Worm (Caenorhabditis elegans) whole organism, L4 larva: Measurements from ENCODE around the gene hsp-16.2.
A peak's percentile ranks its signal among the peaks of the same experiment; 100 is the strongest.
"Not testable (repeated sequence)": the region's sequence is repeated elsewhere in the genome, so short reads cannot be mapped to it uniquely, and the experiment has no call there.

Experiments
- F37D6.2 ChIP-seq: sonication (generic microtip); optimal IDR thresholded peaks from 2 replicates; lab custom pipeline; 2016; ENCODE audit warnings: mild to moderate bottlenecking, missing genetic modification characterization, missing compliant biosample characterization
- F44E2.7 ChIP-seq: fragments of 200-800 bp; sonication (Bioruptor generic); IDR thresholded peaks from 2 replicates; pipeline ENCODE4 v2.1.2; 2022; ENCODE audit warnings: missing genetic modification characterization, missing compliant biosample characterization
- Y5F2A.4 ChIP-seq: fragments of 200-800 bp; sonication (Bioruptor generic); optimal IDR thresholded peaks from 2 replicates; lab custom pipeline; 2018; ENCODE audit warnings: mild to moderate bottlenecking, missing genetic modification characterization, missing compliant biosample characterization
- Y75B8A.6 ChIP-seq: fragments of 200-800 bp; sonication (Bioruptor generic); IDR thresholded peaks from 2 replicates; pipeline ENCODE4 v1.3.6; 2022; ENCODE audit warnings: missing genetic modification reagents, missing genetic modification characterization, missing compliant biosample characterization
- aha-1 ChIP-seq: fragments of 150-350 bp; peaks from one replicate; lab custom pipeline; 2014; ENCODE audit warnings: missing biosample characterization, missing genetic modification characterization
- arid-1 ChIP-seq: fragments of 200-800 bp; sonication (Bioruptor generic); conservative IDR thresholded peaks from 2 replicates; pipeline ENCODE4 v1.3.6; 2022; ENCODE audit warnings: missing genetic modification reagents, missing genetic modification characterization, missing compliant biosample characterization
- attf-4 ChIP-seq: sonication (generic microtip); optimal IDR thresholded peaks from 3 replicates; lab custom pipeline; 2017; ENCODE audit warnings: missing biosample characterization, missing genetic modification characterization
- ceh-28 ChIP-seq: fragments of 150-350 bp; optimal IDR thresholded peaks from 2 replicates; lab custom pipeline; 2014; ENCODE audit warnings: missing biosample characterization, missing genetic modification reagents, missing genetic modification characterization
- ceh-44 ChIP-seq: fragments of 200-800 bp; sonication (Bioruptor generic); IDR thresholded peaks from 2 replicates; pipeline ENCODE4 v1.3.6; 2022; ENCODE audit warnings: missing genetic modification reagents, missing genetic modification characterization, missing compliant biosample characterization
- ceh-62 ChIP-seq: sonication (generic microtip); optimal IDR thresholded peaks from 2 replicates; lab custom pipeline; 2017; ENCODE audit warnings: missing biosample characterization, missing genetic modification characterization
- ces-1 ChIP-seq: fragments of 150-350 bp; sonication (generic microtip); optimal IDR thresholded peaks from 4 replicates; lab custom pipeline; 2014; ENCODE audit warnings: missing biosample characterization, missing genetic modification reagents, missing genetic modification characterization
- daf-16 ChIP-seq, 3 experiments: sonication (generic microtip); optimal IDR thresholded peaks; 2 replicates each; lab custom pipeline; 2016 to 2017; ENCODE audit warnings: missing genetic modification characterization in 3 of 3, missing genetic modification reagents in 3 of 3, mild to moderate bottlenecking in 2 of 3, missing compliant biosample characterization in 2 of 3, missing biosample characterization in 1 of 3, moderate library complexity in 1 of 3
- daf-19 ChIP-seq: fragments of 200-800 bp; sonication (Bioruptor generic); conservative IDR thresholded peaks from 2 replicates; pipeline ENCODE4 v1.3.6; 2022; ENCODE audit warnings: missing genetic modification characterization, missing compliant biosample characterization
- dmd-9 ChIP-seq: fragments of 200-800 bp; sonication (Bioruptor generic); IDR thresholded peaks from 2 replicates; pipeline ENCODE4 v1.3.6; 2022; ENCODE audit warnings: missing genetic modification reagents, missing genetic modification characterization, missing compliant biosample characterization
- hif-1 ChIP-seq, 2 experiments: sonication (generic microtip); optimal IDR thresholded peaks; 2 replicates each; lab custom pipeline; 2016 to 2017; ENCODE audit warnings: missing compliant biosample characterization in 2 of 2, missing genetic modification characterization in 2 of 2, missing genetic modification reagents in 2 of 2, missing genotype in 2 of 2, mild to moderate bottlenecking in 1 of 2
- hlh-11 ChIP-seq: fragments of 200-800 bp; sonication (Bioruptor generic); optimal IDR thresholded peaks from 2 replicates; lab custom pipeline; 2018; ENCODE audit warnings: mild to moderate bottlenecking, missing genetic modification characterization, missing compliant biosample characterization
- hmg-1.1 ChIP-seq: fragments of 200-800 bp; sonication (Bioruptor generic); IDR thresholded peaks from 2 replicates; pipeline ENCODE4 v1.3.6; 2022; ENCODE audit warnings: missing genetic modification reagents, missing genetic modification characterization, missing compliant biosample characterization
- lim-7 ChIP-seq: fragments of 200-800 bp; sonication (Bioruptor generic); IDR thresholded peaks from 2 replicates; pipeline ENCODE4 v1.3.6; 2022; ENCODE audit warnings: missing genetic modification characterization, missing compliant biosample characterization
- lin-15B ChIP-seq: fragments of 150-350 bp; sonication (generic microtip); optimal IDR thresholded peaks from 3 replicates; lab custom pipeline; 2014; ENCODE audit warnings: missing biosample characterization, missing genetic modification characterization
- lin-38 ChIP-seq: fragments of 200-800 bp; sonication (Bioruptor generic); IDR thresholded peaks from 2 replicates; pipeline ENCODE4 v1.3.6; 2022; ENCODE audit warnings: missing genetic modification reagents, missing genetic modification characterization, missing compliant biosample characterization
- madf-5 ChIP-seq, 2 experiments: fragments of 200-800 bp; sonication (Bioruptor generic); IDR thresholded peaks; 2 replicates each; pipeline ENCODE4 v1.3.6; 2022; ENCODE audit warnings: missing compliant biosample characterization in 2 of 2, missing genetic modification characterization in 2 of 2
- nhr-28 ChIP-seq: fragments of 150-350 bp; optimal IDR thresholded peaks from 2 replicates; lab custom pipeline; 2014; ENCODE audit warnings: missing biosample characterization, missing genetic modification characterization
- nhr-42 ChIP-seq: fragments of 200-800 bp; sonication (Bioruptor generic); IDR thresholded peaks from 2 replicates; pipeline ENCODE4 v1.3.6; 2022; ENCODE audit warnings: missing genetic modification characterization, missing compliant biosample characterization
- pqm-1 ChIP-seq: sonication (generic microtip); optimal IDR thresholded peaks from 2 replicates; lab custom pipeline; 2017; ENCODE audit warnings: missing biosample characterization, missing genetic modification characterization
- set-16 ChIP-seq: fragments of 200-800 bp; sonication (Bioruptor generic); IDR thresholded peaks from 2 replicates; pipeline ENCODE4 v1.3.6; 2022; ENCODE audit warnings: missing genetic modification reagents, missing genetic modification characterization, missing compliant biosample characterization
- skn-1 ChIP-seq: fragments of 150-350 bp; optimal IDR thresholded peaks from 2 replicates; lab custom pipeline; 2014; ENCODE audit warnings: missing biosample characterization, missing genetic modification characterization
- snpc-1.2 ChIP-seq: fragments of 200-800 bp; sonication (Bioruptor generic); IDR thresholded peaks from 2 replicates; pipeline ENCODE4 v1.3.6; 2022; ENCODE audit warnings: missing genetic modification reagents, missing genetic modification characterization, missing compliant biosample characterization
- unc-130 ChIP-seq: sonication (generic microtip); optimal IDR thresholded peaks from 2 replicates; lab custom pipeline; 2016; ENCODE audit warnings: missing genetic modification reagents, missing genetic modification characterization, missing compliant biosample characterization
- unc-62 ChIP-seq, 3 experiments: fragments of 150-350 bp in 1 of 3; sonication (generic microtip); optimal IDR thresholded peaks in 2 of 3; peaks in 1 of 3; 1 replicate in 1 of 3; 2 replicates in 2 of 3; lab custom pipeline; 2014 to 2017; ENCODE audit warnings: missing biosample characterization in 3 of 3, missing genetic modification characterization in 3 of 3, missing genetic modification reagents in 3 of 3, missing genotype in 1 of 3
- zag-1 ChIP-seq: fragments of 150-350 bp; optimal IDR thresholded peaks from 2 replicates; lab custom pipeline; 2014; ENCODE audit warnings: missing biosample characterization, missing genetic modification characterization
- ztf-11 ChIP-seq: fragments of 150-350 bp; optimal IDR thresholded peaks from 2 replicates; lab custom pipeline; 2014; ENCODE audit warnings: missing biosample characterization, missing genetic modification characterization
- ztf-7 ChIP-seq: fragments of 150-350 bp; optimal IDR thresholded peaks from 2 replicates; lab custom pipeline; 2014; ENCODE audit warnings: missing biosample characterization, missing genetic modification characterization

hsp-16.2 gene

ce11 chrV:1820749-1821148 is 16.0 kb upstream of the hsp-16.2 start:
- TF ChIP-seq ceh-62 (tag; lab: Kevin White, UChicago) (no peak), lin-38 (GFP tag; lab: Robert Waterston, UW) (peak; percentile 49; the same call in 1 of the 2 replicates)

ce11 chrV:1820016-1820415 is 15.3 kb upstream of the hsp-16.2 start:
- TF ChIP-seq unc-62 (GFP tag; optimal IDR thresholded peaks at IDR 0.05 in 1 of 2; lab: Kevin White, UChicago) (peak in 1 of 2 experiments; percentile 71), unc-62 (tag; optimal IDR thresholded peaks at IDR 0.05; lab: Kevin White, UChicago) (no peak), F44E2.7 (GFP tag; lab: Robert Waterston, UW) (no peak), set-16 (GFP tag; lab: Robert Waterston, UW) (0 out of 2 replicates have a peak, but pooled peaks have one; percentile 13)
- TF ChIP-seq, all 104 proteins: peak for 2

DNA sequence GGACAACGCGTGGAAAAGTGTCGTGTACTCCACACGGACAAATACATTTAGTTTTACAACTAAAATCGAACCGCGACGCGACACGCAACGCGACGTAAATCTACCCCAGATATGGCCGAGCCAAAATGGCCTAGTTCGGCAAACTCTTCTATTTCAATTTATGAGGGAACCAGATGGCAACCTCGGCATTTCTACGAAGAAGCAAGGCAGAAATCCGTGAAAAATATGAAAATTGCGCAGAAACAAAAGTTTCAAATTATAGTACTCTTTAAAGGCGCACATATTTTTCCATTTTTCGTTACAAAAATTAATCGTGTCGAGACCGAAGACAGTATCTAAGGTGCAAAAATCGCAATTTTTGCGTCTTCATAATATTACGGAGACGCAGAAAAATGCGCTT is 10.0 kb upstream of the hsp-16.2 start, which contains the start of gene Y46H3A.5:
TSS of gene Y46H3A.5 (minus strand) at position 101 of the 400 bp plus-strand sequence.
- TF ChIP-seq nhr-42; lin-15B (tag; lab: Kevin White, UChicago); unc-130 (GFP tag; lab: Kevin White, UChicago): not testable (repeated sequence)
- TF ChIP-seq, all 104 proteins: peak for 0; not testable (repeated sequence) for 104

ce11 chrV:1811035-1811434 is 6.3 kb upstream of the hsp-16.2 start, which contains the start of gene Y46H3A.4:
Y46H3A.4 (minus strand) TSS chrV:1811135.
- TF ChIP-seq dmd-9 (no peak), hmg-1.1 (GFP tag; lab: Robert Waterston, UW) (no peak), daf-16 (GFP tag; optimal IDR thresholded peaks at IDR 0.05; lab: Kevin White, UChicago) (no peak), daf-16 (tag; optimal IDR thresholded peaks at IDR 0.05; lab: Kevin White, UChicago) (no peak), unc-62 (GFP tag; optimal IDR thresholded peaks at IDR 0.05 in 1 of 2; lab: Kevin White, UChicago) (no peak), unc-62 (tag; optimal IDR thresholded peaks at IDR 0.05; lab: Kevin White, UChicago) (no peak), snpc-1.2 (no peak), lim-7 (GFP tag; lab: Robert Waterston, UW) (no peak), F37D6.2 (tag; lab: Kevin White, UChicago) (no peak), Y5F2A.4 (no peak), aha-1 (tag; lab: Kevin White, UChicago) (no peak), arid-1 (GFP tag; lab: Robert Waterston, UW) (no peak), zag-1 (tag; lab: Kevin White, UChicago) (no peak)

ce11 chrV:1807160-1807559 is 2.4 kb upstream of the hsp-16.2 start, which contains the start of gene srt-42:
srt-42 (plus strand) TSS chrV:1807460.
- TF ChIP-seq attf-4 (tag; lab: Kevin White, UChicago), result no peak
- TF ChIP-seq lin-15B (tag; lab: Kevin White, UChicago), result no peak
- no peak for TF ChIP-seq skn-1
- no peak for TF ChIP-seq hif-1 (tag; optimal IDR thresholded peaks at IDR 0.05; lab: Kevin White, UChicago)
- no peak for TF ChIP-seq madf-5 (GFP tag; IDR thresholded peaks at IDR 0.05; lab: Robert Waterston, UW)
- no peak for TF ChIP-seq ceh-28 (tag; lab: Kevin White, UChicago)
- no peak for TF ChIP-seq nhr-28
- TF ChIP-seq pqm-1 (tag; lab: Kevin White, UChicago), result no peak
- TF ChIP-seq ces-1 (GFP tag; lab: Kevin White, UChicago), result no peak
- TF ChIP-seq ceh-44 (GFP tag; lab: Robert Waterston, UW), result no peak
- TF ChIP-seq ztf-7 (tag; lab: Kevin White, UChicago), result no peak
- no peak for TF ChIP-seq arid-1 (GFP tag; lab: Robert Waterston, UW)
- no peak for TF ChIP-seq ztf-11 (tag; lab: Kevin White, UChicago)
- TF ChIP-seq daf-19 (GFP tag; lab: Robert Waterston, UW), result no peak
- TF ChIP-seq hlh-11, result no peak
- no peak for TF ChIP-seq F37D6.2 (tag; lab: Kevin White, UChicago)
- TF ChIP-seq Y75B8A.6 (GFP tag; lab: Robert Waterston, UW), result no peak
